Worm (Caenorhabditis elegans) whole organism, L4/young adult: ENCODE results near the gene acr-12.

ENCODE experiments used
- W03F9.2 ChIP-seq: fragments of 150-350 bp; optimal IDR thresholded peaks from 2 replicates; lab custom pipeline; 2014; ENCODE audit warnings: missing biosample characterization, missing genetic modification characterization
- dao-5 ChIP-seq: sonication (generic microtip); optimal IDR thresholded peaks from 2 replicates; lab custom pipeline; 2016; ENCODE audit warnings: missing genotype, missing genetic modification characterization, moderate library complexity, missing compliant biosample characterization

DNA sequence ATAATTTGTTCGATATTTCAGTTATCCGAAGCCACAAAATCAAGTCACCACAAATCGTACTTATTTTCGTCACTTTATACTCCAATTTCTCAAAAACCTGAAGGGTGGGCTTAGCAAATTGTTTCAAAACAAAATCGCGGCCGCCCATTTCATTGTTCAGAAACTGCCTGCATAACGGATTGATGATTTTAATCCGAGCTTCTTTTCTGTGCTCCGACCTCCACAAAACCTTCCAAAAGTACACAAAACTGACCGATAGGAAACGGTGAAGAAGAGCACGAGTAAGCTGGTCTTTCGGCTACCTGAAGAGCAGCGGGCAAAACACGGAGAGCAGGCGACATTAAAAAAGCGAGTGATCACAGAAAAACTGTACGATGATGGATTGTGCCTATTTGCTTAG is 33.8 kb downstream of the acr-12 start, which contains the start of gene R01E6.2:
- TF ChIP-seq W03F9.2 (tag; lab: Kevin White, UChicago) (no peak), dao-5 (tag; lab: Kevin White, UChicago) (no peak)
